Worm (Caenorhabditis elegans) whole organism, dauer: ENCODE measurements around the gene lev-8.

Experiments used
- unc-62 ChIP-seq: sonication (generic microtip); optimal IDR thresholded peaks from 2 replicates; lab custom pipeline; 2017; ENCODE audit warnings: missing biosample characterization, missing genetic modification reagents, missing genetic modification characterization

lev-8 gene

ce11 chrX:11590545-11590944, 29.8 kb downstream of the lev-8 start:
- TF ChIP-seq unc-62 (GFP tag; lab: Kevin White, UChicago), result no peak

- no peak for TF ChIP-seq unc-62 (GFP tag; lab: Kevin White, UChicago)
These were observed 30.9 kb downstream of the lev-8 start, which contains the start of gene F52D10.2 for ce11 chrX:11591620-11592019. TSS of gene F52D10.2 (minus strand) at chrX:11591720.

ce11 chrX:11592539-11592938, 31.8 kb downstream of the lev-8 start:
- no peak for TF ChIP-seq unc-62 (GFP tag; lab: Kevin White, UChicago)

- no peak for TF ChIP-seq unc-62 (GFP tag; lab: Kevin White, UChicago)
These were observed 36.2 kb downstream of the lev-8 start for ce11 chrX:11596876-11597275.

ce11 chrX:11598839-11599238, 38.1 kb downstream of the lev-8 start:
- TF ChIP-seq unc-62 (GFP tag; lab: Kevin White, UChicago), result no peak

ce11 chrX:11600488-11601106, 39.9 kb downstream of the lev-8 start:
- no peak for TF ChIP-seq unc-62 (GFP tag; lab: Kevin White, UChicago)

- TF ChIP-seq unc-62 (GFP tag; lab: Kevin White, UChicago), result no peak
These were observed 42.8 kb downstream of the lev-8 start for ce11 chrX:11603234-11604108.

ce11 chrX:11605214-11605765, 44.6 kb downstream of the lev-8 start, which contains the start of gene ftt-2:
TSS of gene ftt-2 (minus strand) at chrX:11605419.
- TF ChIP-seq unc-62 (GFP tag; lab: Kevin White, UChicago), result no peak

ce11 chrX:11605766-11606490, 45.2 kb downstream of the lev-8 start:
- TF ChIP-seq unc-62 (GFP tag; lab: Kevin White, UChicago), result peak; percentile 22

- TF ChIP-seq unc-62 (GFP tag; lab: Kevin White, UChicago), result no peak
These were observed 46.2 kb downstream of the lev-8 start for ce11 chrX:11606815-11607499.

- TF ChIP-seq unc-62 (GFP tag; lab: Kevin White, UChicago), result no peak
These were observed 46.7 kb downstream of the lev-8 start for ce11 chrX:11607500-11607823.

ce11 chrX:11608110-11608759, 47.5 kb downstream of the lev-8 start:
- TF ChIP-seq unc-62 (GFP tag; lab: Kevin White, UChicago), result no peak
